Worm (Caenorhabditis elegans) whole organism, L4 larva: ENCODE data around the gene sri-26.
A peak's percentile ranks its signal among the peaks of the same experiment; 100 is the strongest.

Experiments
- D1046.2 ChIP-seq: fragments of 200-800 bp; sonication (Bioruptor generic); IDR thresholded peaks from 2 replicates; pipeline ENCODE4 v1.3.6; 2022; ENCODE audit warnings: missing genetic modification characterization, missing compliant biosample characterization
- T20F7.1 ChIP-seq: fragments of 200-800 bp; sonication (Bioruptor generic); optimal IDR thresholded peaks from 2 replicates; lab custom pipeline; 2018; ENCODE audit warnings: mild to moderate bottlenecking, missing genetic modification characterization, missing compliant biosample characterization
- T26A8.4 ChIP-seq: fragments of 200-800 bp; sonication (Bioruptor generic); IDR thresholded peaks from 2 replicates; pipeline ENCODE4 v1.3.6; 2022; ENCODE audit warnings: missing genetic modification characterization, missing compliant biosample characterization
- Y105C5A.15 ChIP-seq: fragments of 200-800 bp; sonication (Bioruptor generic); IDR thresholded peaks from 2 replicates; pipeline ENCODE4 v1.3.6; 2022; ENCODE audit warnings: missing genetic modification characterization, missing compliant biosample characterization
- Y48G9A.11 ChIP-seq: fragments of 200-800 bp; sonication (Bioruptor generic); IDR thresholded peaks from 2 replicates; pipeline ENCODE4 v1.3.6; 2022; ENCODE audit warnings: missing genetic modification reagents, missing genetic modification characterization, missing compliant biosample characterization
- Y75B8A.6 ChIP-seq: fragments of 200-800 bp; sonication (Bioruptor generic); IDR thresholded peaks from 2 replicates; pipeline ENCODE4 v1.3.6; 2022; ENCODE audit warnings: missing genetic modification reagents, missing genetic modification characterization, missing compliant biosample characterization
- ZK337.2 ChIP-seq: fragments of 200-800 bp; sonication (Bioruptor generic); IDR thresholded peaks from 2 replicates; pipeline ENCODE4 v1.3.6; 2022; ENCODE audit warnings: missing genetic modification reagents, missing genetic modification characterization, missing compliant biosample characterization
- ama-1 ChIP-seq: fragments of 150-350 bp; optimal IDR thresholded peaks from 2 replicates; lab custom pipeline; 2014; ENCODE audit warnings: inconsistent platforms, mixed read lengths
- attf-4 ChIP-seq: sonication (generic microtip); optimal IDR thresholded peaks from 3 replicates; lab custom pipeline; 2017; ENCODE audit warnings: missing biosample characterization, missing genetic modification characterization
- ceh-28 ChIP-seq: fragments of 150-350 bp; optimal IDR thresholded peaks from 2 replicates; lab custom pipeline; 2014; ENCODE audit warnings: missing biosample characterization, missing genetic modification reagents, missing genetic modification characterization
- ceh-32 ChIP-seq: sonication (generic microtip); optimal IDR thresholded peaks from 2 replicates; lab custom pipeline; 2016; ENCODE audit warnings: mild to moderate bottlenecking, missing genetic modification characterization, missing compliant biosample characterization; ENCODE audit not compliant: poor library complexity
- ceh-44 ChIP-seq: fragments of 200-800 bp; sonication (Bioruptor generic); IDR thresholded peaks from 2 replicates; pipeline ENCODE4 v1.3.6; 2022; ENCODE audit warnings: missing genetic modification reagents, missing genetic modification characterization, missing compliant biosample characterization
- ceh-62 ChIP-seq: sonication (generic microtip); optimal IDR thresholded peaks from 2 replicates; lab custom pipeline; 2017; ENCODE audit warnings: missing biosample characterization, missing genetic modification characterization
- ceh-82 ChIP-seq: sonication (generic microtip); optimal IDR thresholded peaks from 2 replicates; lab custom pipeline; 2017; ENCODE audit warnings: missing biosample characterization, missing genetic modification characterization
- ces-1 ChIP-seq: fragments of 150-350 bp; sonication (generic microtip); optimal IDR thresholded peaks from 4 replicates; lab custom pipeline; 2014; ENCODE audit warnings: missing biosample characterization, missing genetic modification reagents, missing genetic modification characterization
- cey-2 ChIP-seq: sonication (generic microtip); optimal IDR thresholded peaks from 3 replicates; lab custom pipeline; 2017; ENCODE audit warnings: missing genetic modification characterization, mild to moderate bottlenecking, missing compliant biosample characterization, antibody characterized with exemption, borderline replicate concordance; ENCODE audit not compliant: insufficient read depth
- ctbp-1 ChIP-seq: fragments of 200-800 bp; sonication (Bioruptor generic); IDR thresholded peaks from 2 replicates; pipeline ENCODE4 v1.3.6; 2022; ENCODE audit warnings: missing genetic modification reagents, missing genetic modification characterization, missing compliant biosample characterization
- daf-16 ChIP-seq, 3 experiments: sonication (generic microtip); optimal IDR thresholded peaks; 2 replicates each; lab custom pipeline; 2016 to 2017; ENCODE audit warnings: missing genetic modification characterization in 3 of 3, missing genetic modification reagents in 3 of 3, mild to moderate bottlenecking in 2 of 3, missing compliant biosample characterization in 2 of 3, missing biosample characterization in 1 of 3, moderate library complexity in 1 of 3
- daf-19 ChIP-seq: fragments of 200-800 bp; sonication (Bioruptor generic); conservative IDR thresholded peaks from 2 replicates; pipeline ENCODE4 v1.3.6; 2022; ENCODE audit warnings: missing genetic modification characterization, missing compliant biosample characterization
- daf-8 ChIP-seq: fragments of 200-800 bp; sonication (Bioruptor generic); IDR thresholded peaks from 2 replicates; pipeline ENCODE4 v1.3.6; 2022; ENCODE audit warnings: missing genetic modification characterization, missing compliant biosample characterization
- dmd-6 ChIP-seq: fragments of 200-800 bp; sonication (Bioruptor generic); IDR thresholded peaks from 2 replicates; pipeline ENCODE4 v1.3.6; 2022; ENCODE audit warnings: missing genetic modification reagents, missing genetic modification characterization, missing compliant biosample characterization
- dmd-8 ChIP-seq: fragments of 200-800 bp; sonication (Bioruptor generic); IDR thresholded peaks from 2 replicates; pipeline ENCODE4 v1.3.6; 2022; ENCODE audit warnings: missing genetic modification characterization, missing compliant biosample characterization
- dpl-1 ChIP-seq: fragments of 150-350 bp; optimal IDR thresholded peaks from 2 replicates; lab custom pipeline; 2014; ENCODE audit warnings: missing biosample characterization, missing genetic modification reagents, missing genetic modification characterization
- duxl-1 ChIP-seq: sonication (generic microtip); optimal IDR thresholded peaks from 2 replicates; lab custom pipeline; 2016; ENCODE audit warnings: mild to moderate bottlenecking, missing genetic modification characterization, moderate library complexity, missing compliant biosample characterization; ENCODE audit not compliant: poor library complexity
- egl-27 ChIP-seq: sonication (generic microtip); optimal IDR thresholded peaks from 3 replicates; lab custom pipeline; 2017; ENCODE audit warnings: missing biosample characterization, missing genetic modification reagents, missing genetic modification characterization
- egl-43 ChIP-seq: fragments of 200-800 bp; sonication (Bioruptor generic); IDR thresholded peaks from 2 replicates; pipeline ENCODE4 v1.3.6; 2022; ENCODE audit warnings: missing genetic modification reagents, missing genetic modification characterization, missing compliant biosample characterization
- fkh-10 ChIP-seq: fragments of 150-350 bp; optimal IDR thresholded peaks from 2 replicates; lab custom pipeline; 2014; ENCODE audit warnings: missing biosample characterization, missing genetic modification reagents, missing genetic modification characterization
- hif-1 ChIP-seq, 2 experiments: sonication (generic microtip); optimal IDR thresholded peaks; 2 replicates each; lab custom pipeline; 2016 to 2017; ENCODE audit warnings: missing compliant biosample characterization in 2 of 2, missing genetic modification characterization in 2 of 2, missing genetic modification reagents in 2 of 2, missing genotype in 2 of 2, mild to moderate bottlenecking in 1 of 2
- lin-15B ChIP-seq: fragments of 150-350 bp; sonication (generic microtip); optimal IDR thresholded peaks from 3 replicates; lab custom pipeline; 2014; ENCODE audit warnings: missing biosample characterization, missing genetic modification characterization
- lin-29 ChIP-seq: fragments of 200-800 bp; sonication (Bioruptor generic); IDR thresholded peaks from 2 replicates; pipeline ENCODE4 v1.3.6; 2022; ENCODE audit warnings: missing genetic modification reagents, missing genetic modification characterization, missing compliant biosample characterization
- lin-38 ChIP-seq: fragments of 200-800 bp; sonication (Bioruptor generic); IDR thresholded peaks from 2 replicates; pipeline ENCODE4 v1.3.6; 2022; ENCODE audit warnings: missing genetic modification reagents, missing genetic modification characterization, missing compliant biosample characterization
- mdl-1 ChIP-seq, 2 experiments: fragments of 150-350 bp in 1 of 2; sonication (generic microtip) in 1 of 2; optimal IDR thresholded peaks; 2 replicates each; lab custom pipeline; 2014 to 2017; ENCODE audit warnings: missing biosample characterization in 2 of 2, missing genetic modification characterization in 2 of 2
- mdt-29 ChIP-seq: fragments of 200-800 bp; sonication (Bioruptor generic); IDR thresholded peaks from 2 replicates; pipeline ENCODE4 v1.3.6; 2022; ENCODE audit warnings: missing genetic modification reagents, missing genetic modification characterization, missing compliant biosample characterization
- mes-2 ChIP-seq: sonication (generic microtip); optimal IDR thresholded peaks from 2 replicates; lab custom pipeline; 2016; ENCODE audit warnings: missing genotype, mild to moderate bottlenecking, missing genetic modification characterization, missing compliant biosample characterization; ENCODE audit not compliant: poor library complexity, severe bottlenecking
- mxl-3 ChIP-seq: fragments of 200-800 bp; sonication (Bioruptor generic); optimal IDR thresholded peaks from 2 replicates; lab custom pipeline; 2018; ENCODE audit warnings: mild to moderate bottlenecking, missing genetic modification characterization, missing compliant biosample characterization
- nhr-10 ChIP-seq: fragments of 150-350 bp; optimal IDR thresholded peaks from 2 replicates; lab custom pipeline; 2014; ENCODE audit warnings: missing biosample characterization, missing genetic modification characterization
- nhr-102 ChIP-seq: sonication (generic microtip); optimal IDR thresholded peaks from 2 replicates; lab custom pipeline; 2016; ENCODE audit warnings: mild to moderate bottlenecking, missing genetic modification characterization, moderate library complexity, missing compliant biosample characterization
- nhr-111 ChIP-seq: fragments of 200-800 bp; sonication (Bioruptor generic); optimal IDR thresholded peaks from 2 replicates; lab custom pipeline; 2018; ENCODE audit warnings: mild to moderate bottlenecking, missing genetic modification characterization, missing compliant biosample characterization
- nhr-237 ChIP-seq: sonication (generic microtip); optimal IDR thresholded peaks from 2 replicates; lab custom pipeline; 2017; ENCODE audit warnings: missing biosample characterization, missing genetic modification characterization
- nhr-41 ChIP-seq: fragments of 200-800 bp; sonication (Bioruptor generic); IDR thresholded peaks from 2 replicates; pipeline ENCODE4 v1.3.6; 2022; ENCODE audit warnings: missing genetic modification reagents, missing genetic modification characterization, missing compliant biosample characterization
- nhr-77 ChIP-seq: fragments of 150-350 bp; optimal IDR thresholded peaks from 2 replicates; lab custom pipeline; 2014; ENCODE audit warnings: missing biosample characterization, missing genetic modification characterization
- pqm-1 ChIP-seq: sonication (generic microtip); optimal IDR thresholded peaks from 2 replicates; lab custom pipeline; 2017; ENCODE audit warnings: missing biosample characterization, missing genetic modification characterization
- saeg-2 ChIP-seq: fragments of 200-800 bp; sonication (Bioruptor generic); IDR thresholded peaks from 2 replicates; pipeline ENCODE4 v1.3.6; 2022; ENCODE audit warnings: missing genetic modification reagents, missing genetic modification characterization, missing compliant biosample characterization
- sdz-12 ChIP-seq: fragments of 200-800 bp; sonication (Bioruptor generic); optimal IDR thresholded peaks from 2 replicates; lab custom pipeline; 2018; ENCODE audit warnings: mild to moderate bottlenecking, missing genetic modification characterization, missing compliant biosample characterization
- skn-1 ChIP-seq: fragments of 150-350 bp; optimal IDR thresholded peaks from 2 replicates; lab custom pipeline; 2014; ENCODE audit warnings: missing biosample characterization, missing genetic modification characterization
- snpc-1.2 ChIP-seq: fragments of 200-800 bp; sonication (Bioruptor generic); IDR thresholded peaks from 2 replicates; pipeline ENCODE4 v1.3.6; 2022; ENCODE audit warnings: missing genetic modification reagents, missing genetic modification characterization, missing compliant biosample characterization
- tag-97 ChIP-seq: fragments of 200-800 bp; sonication (Bioruptor generic); IDR thresholded peaks from 2 replicates; pipeline ENCODE4 v1.3.6; 2022; ENCODE audit warnings: missing genetic modification characterization, missing compliant biosample characterization
- zip-11 ChIP-seq: fragments of 200-800 bp; sonication (Bioruptor generic); IDR thresholded peaks from 2 replicates; pipeline ENCODE4 v1.3.6; 2022; ENCODE audit warnings: missing genetic modification characterization, missing compliant biosample characterization
- zip-2 ChIP-seq: fragments of 150-350 bp; optimal IDR thresholded peaks from 2 replicates; lab custom pipeline; 2014; ENCODE audit warnings: missing biosample characterization, missing genetic modification characterization
- ztf-11 ChIP-seq: fragments of 150-350 bp; optimal IDR thresholded peaks from 2 replicates; lab custom pipeline; 2014; ENCODE audit warnings: missing biosample characterization, missing genetic modification characterization

Gene sri-26

DNA sequence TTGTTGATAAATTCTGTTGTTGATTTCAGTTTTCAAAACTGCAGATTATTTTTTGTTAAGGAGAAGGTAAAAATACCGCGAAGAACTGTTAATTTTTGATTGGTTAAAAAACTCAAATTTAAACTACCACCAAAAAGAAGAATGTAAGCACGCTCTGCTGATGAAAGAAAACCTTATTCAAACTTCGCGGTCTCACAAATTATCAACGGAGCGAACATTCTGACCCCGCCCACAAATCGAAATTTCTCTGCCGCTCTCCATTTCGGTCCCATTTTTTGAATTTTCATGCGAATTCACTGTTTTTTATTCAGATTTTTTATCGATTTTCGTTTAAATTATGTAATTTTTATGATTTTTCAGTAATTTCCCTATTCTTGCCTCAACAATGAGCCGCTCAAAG, 25.7 kb upstream of the sri-26 start, which contains the start of gene cyn-3 (continued):
- TF ChIP-seq ztf-11 (tag; lab: Kevin White, UChicago) = no peak
- peak; percentile 41 for TF ChIP-seq nhr-102 (tag; lab: Kevin White, UChicago)
- no peak for TF ChIP-seq ceh-44 (GFP tag; lab: Robert Waterston, UW)
- peak; percentile 28; the same call in 1 of the 2 replicates for TF ChIP-seq snpc-1.2 (GFP tag; lab: Robert Waterston, UW)
- TF ChIP-seq ceh-62 (tag; lab: Kevin White, UChicago) = no peak
- no peak for TF ChIP-seq ceh-32
- no peak for TF ChIP-seq ZK337.2 (GFP tag; lab: Robert Waterston, UW)
- TF ChIP-seq nhr-111 = no peak
- peak; percentile 98 for TF ChIP-seq lin-38 (GFP tag; lab: Robert Waterston, UW)
- TF ChIP-seq ceh-82 (tag; lab: Kevin White, UChicago) = no peak
- 0 out of 2 replicates have a peak, but pooled peaks have one; percentile 20 for TF ChIP-seq mdt-29
- TF ChIP-seq ces-1 = no peak
- TF ChIP-seq mxl-3 (GFP tag; lab: Kevin White, UChicago) = no peak
- no peak for TF ChIP-seq attf-4 (tag; lab: Kevin White, UChicago)
- peak; percentile 81 for TF ChIP-seq fkh-10
- no peak for TF ChIP-seq nhr-10
- TF ChIP-seq daf-8 = no peak
- peak in 1 of 2 experiments; percentile 31 for TF ChIP-seq mdl-1 (tag; optimal IDR thresholded peaks at IDR 0.05; lab: Kevin White, UChicago)
- TF ChIP-seq hif-1 (tag; optimal IDR thresholded peaks at IDR 0.05; lab: Kevin White, UChicago) = peak in 1 of 2 experiments; percentile 60
- peak in 1 of 2 experiments; percentile 35 for TF ChIP-seq daf-16 (GFP tag; optimal IDR thresholded peaks at IDR 0.05; lab: Kevin White, UChicago)
- peak; percentile 65 for TF ChIP-seq daf-16 (tag; optimal IDR thresholded peaks at IDR 0.05; lab: Kevin White, UChicago)
- peak; percentile 99 for TF ChIP-seq dpl-1 (GFP tag; lab: Kevin White, UChicago)
- no peak for TF ChIP-seq sdz-12 (GFP tag; lab: Kevin White, UChicago)
- TF ChIP-seq ceh-28 (tag; lab: Kevin White, UChicago) = no peak
- no peak for TF ChIP-seq cey-2 (tag; lab: Kevin White, UChicago)
- peak; percentile 46 for TF ChIP-seq lin-15B (tag; lab: Kevin White, UChicago)
- no peak for TF ChIP-seq zip-2 (tag; lab: Kevin White, UChicago)
- no peak for TF ChIP-seq egl-43 (GFP tag; lab: Robert Waterston, UW)
- no peak for TF ChIP-seq skn-1 (tag; lab: Kevin White, UChicago)
- TF ChIP-seq D1046.2 (GFP tag; lab: Robert Waterston, UW) = no peak
- TF ChIP-seq nhr-77 = peak; percentile 82
- TF ChIP-seq lin-29 (GFP tag; lab: Robert Waterston, UW) = no peak
- TF ChIP-seq Y75B8A.6 (GFP tag; lab: Robert Waterston, UW) = no peak
- no peak for TF ChIP-seq egl-27 (tag; lab: Kevin White, UChicago)
- TF ChIP-seq Y48G9A.11 (GFP tag; lab: Robert Waterston, UW) = no peak
- TF ChIP-seq nhr-41 (GFP tag; lab: Robert Waterston, UW) = no peak

DNA sequence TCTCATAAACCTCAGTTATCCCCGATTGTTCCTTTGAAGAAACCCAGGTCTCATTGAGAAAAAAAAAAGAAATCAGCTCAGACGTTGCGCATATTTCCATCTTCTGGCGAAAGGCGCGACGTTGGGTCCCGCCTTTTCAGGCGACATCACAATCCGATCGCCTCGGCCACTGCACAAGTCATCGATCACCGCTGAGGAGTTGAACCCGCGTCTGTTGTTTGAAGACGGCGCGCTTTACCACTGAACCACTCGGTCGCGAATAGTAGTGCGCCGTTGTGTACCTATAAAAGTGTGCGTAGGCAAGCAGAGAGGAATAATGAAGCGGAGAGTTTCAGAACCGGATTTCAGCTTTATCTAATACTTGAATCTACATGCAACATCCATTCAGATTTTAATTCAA, 24.4 kb upstream of the sri-26 start, which contains the start of gene Y75B12B.11:
Y75B12B.11 (plus strand) TSS at position 394 of the 400 bp plus-strand sequence.
- peak; percentile 93 for TF ChIP-seq mes-2
- peak; percentile 82 for TF ChIP-seq ama-1 (lab: Kevin White, UChicago)
- peak; percentile 88 for TF ChIP-seq zip-11 (GFP tag; lab: Robert Waterston, UW)
- peak; percentile 92 for TF ChIP-seq saeg-2 (GFP tag; lab: Robert Waterston, UW)
- peak; percentile 7 for TF ChIP-seq pqm-1 (tag; lab: Kevin White, UChicago)
- peak; percentile 99 for TF ChIP-seq dmd-8 (GFP tag; lab: Robert Waterston, UW)
- TF ChIP-seq ctbp-1 = peak; percentile 93
- no peak for TF ChIP-seq nhr-237
- no peak for TF ChIP-seq tag-97 (GFP tag; lab: Robert Waterston, UW)
- TF ChIP-seq daf-8 = peak; percentile 91
- TF ChIP-seq Y105C5A.15 (GFP tag; lab: Robert Waterston, UW) = peak; percentile 94
- peak; percentile 94 for TF ChIP-seq T26A8.4 (GFP tag; lab: Robert Waterston, UW)
- TF ChIP-seq skn-1 (tag; lab: Kevin White, UChicago) = no peak
- TF ChIP-seq dmd-6 = peak; percentile 80
- peak; percentile 92 for TF ChIP-seq nhr-41 (GFP tag; lab: Robert Waterston, UW)
- TF ChIP-seq Y48G9A.11 (GFP tag; lab: Robert Waterston, UW) = peak; percentile 91
- TF ChIP-seq daf-19 (GFP tag; lab: Robert Waterston, UW) = peak; percentile 90
- TF ChIP-seq T20F7.1 = peak; percentile 77
- TF ChIP-seq duxl-1 (tag; lab: Kevin White, UChicago) = peak; percentile 84
- TF ChIP-seq ces-1 = no peak
- TF ChIP-seq zip-2 (tag; lab: Kevin White, UChicago) = peak; percentile 45
